Worm (Caenorhabditis elegans) whole organism, young adult: Measurements from ENCODE around the gene sdz-9.

Source experiments
- chd-7 ChIP-seq: sonication (generic microtip); optimal IDR thresholded peaks from 2 replicates; lab custom pipeline; 2016; ENCODE audit warnings: mild to moderate bottlenecking, missing genetic modification characterization, moderate library complexity, missing compliant biosample characterization
- dpl-1 ChIP-seq: fragments of 150-350 bp; optimal IDR thresholded peaks from 2 replicates; lab custom pipeline; 2014; ENCODE audit warnings: missing biosample characterization, missing genetic modification reagents, missing genetic modification characterization
- mel-28 ChIP-seq: sonication (generic microtip); optimal IDR thresholded peaks from 2 replicates; lab custom pipeline; 2016; ENCODE audit warnings: borderline replicate concordance, mild to moderate bottlenecking, missing genetic modification characterization, missing compliant biosample characterization
- mes-4 ChIP-seq: sonication (generic microtip); optimal IDR thresholded peaks from 2 replicates; lab custom pipeline; 2016; ENCODE audit warnings: missing genotype, missing genetic modification characterization, missing compliant biosample characterization
- nfya-1 ChIP-seq: sonication (generic microtip); optimal IDR thresholded peaks from 2 replicates; lab custom pipeline; 2017; ENCODE audit warnings: antibody characterized with exemption, missing compliant biosample characterization, missing genetic modification characterization, borderline replicate concordance; ENCODE audit not compliant: insufficient read depth
- nhr-90 ChIP-seq: sonication (generic microtip); optimal IDR thresholded peaks from 2 replicates; lab custom pipeline; 2016; ENCODE audit warnings: missing genotype, mild to moderate bottlenecking, missing genetic modification characterization, missing compliant biosample characterization
- rpc-1 ChIP-seq, 2 experiments: fragments of 150-350 bp in 1 of 2; sonication (generic microtip) in 1 of 2; optimal IDR thresholded peaks; 2 replicates each; lab custom pipeline; 2014 to 2018; ENCODE audit warnings: missing biosample characterization in 1 of 2, missing genetic modification characterization in 1 of 2, missing genetic modification reagents in 1 of 2, missing genotype in 1 of 2
- zfh-2 ChIP-seq: fragments of 200-800 bp; sonication (Bioruptor generic); conservative IDR thresholded peaks from 2 replicates; pipeline ENCODE4 v1.3.6; 2022; ENCODE audit warnings: missing genetic modification reagents, missing genetic modification characterization, missing compliant biosample characterization
- ztf-18 ChIP-seq: sonication (generic microtip); optimal IDR thresholded peaks from 2 replicates; lab custom pipeline; 2016; ENCODE audit warnings: missing genotype, mild to moderate bottlenecking, missing genetic modification characterization, missing compliant biosample characterization
- ztf-25 ChIP-seq: fragments of 200-800 bp; sonication (Bioruptor generic); IDR thresholded peaks from 2 replicates; pipeline ENCODE4 v1.3.6; 2022; ENCODE audit warnings: missing genetic modification reagents, missing genetic modification characterization, missing compliant biosample characterization
- ztf-28 ChIP-seq: fragments of 200-800 bp; sonication (Bioruptor generic); IDR thresholded peaks from 2 replicates; pipeline ENCODE4 v1.3.6; 2022; ENCODE audit warnings: missing genetic modification reagents, missing genetic modification characterization, missing compliant biosample characterization

ce11 chrII:2734266-2734665, 39.2 kb downstream of the sdz-9 start:
- no peak for TF ChIP-seq dpl-1
- no peak for TF ChIP-seq nfya-1 (tag; lab: Kevin White, UChicago)
- no peak for TF ChIP-seq rpc-1 (optimal IDR thresholded peaks at IDR 0.05; lab: Kevin White, UChicago)
- no peak for TF ChIP-seq rpc-1 (tag; optimal IDR thresholded peaks at IDR 0.05; lab: Kevin White, UChicago)
- no peak for TF ChIP-seq ztf-18 (tag; lab: Kevin White, UChicago)
- no peak for TF ChIP-seq nhr-90 (tag; lab: Kevin White, UChicago)
- no peak for TF ChIP-seq zfh-2 (GFP tag; lab: Robert Waterston, UW)
- TF ChIP-seq mel-28 (tag; lab: Kevin White, UChicago), result no peak
- no peak for TF ChIP-seq chd-7
- TF ChIP-seq ztf-25 (GFP tag; lab: Robert Waterston, UW), result no peak
- TF ChIP-seq mes-4 (tag; lab: Kevin White, UChicago), result no peak
- TF ChIP-seq ztf-28 (GFP tag; lab: Robert Waterston, UW), result no peak
